Worm (Caenorhabditis elegans) whole organism, L1 larva: ENCODE measurements around the gene alh-9.

ENCODE experiments used
- C34B4.2 ChIP-seq: sonication (generic microtip); optimal IDR thresholded peaks from 2 replicates; lab custom pipeline; 2017; ENCODE audit warnings: mild to moderate bottlenecking, missing genetic modification characterization, missing compliant biosample characterization
- aha-1 ChIP-seq: fragments of 150-350 bp; optimal IDR thresholded peaks from 2 replicates; lab custom pipeline; 2014; ENCODE audit warnings: missing biosample characterization, missing genetic modification characterization
- alr-1 ChIP-seq: fragments of 200-800 bp; sonication (Bioruptor generic); optimal IDR thresholded peaks from 2 replicates; lab custom pipeline; 2018; ENCODE audit warnings: borderline replicate concordance, mild to moderate bottlenecking, missing genetic modification characterization, missing compliant biosample characterization
- ama-1 ChIP-seq: fragments of 150-350 bp; optimal IDR thresholded peaks from 2 replicates; lab custom pipeline; 2014
- ceh-63 ChIP-seq: fragments of 200-800 bp; sonication (Bioruptor generic); optimal IDR thresholded peaks from 2 replicates; lab custom pipeline; 2018; ENCODE audit warnings: mild to moderate bottlenecking, missing genetic modification characterization, missing compliant biosample characterization
- ceh-82 ChIP-seq, 3 experiments: fragments of 150-350 bp in 1 of 3; sonication (generic microtip) in 2 of 3; optimal IDR thresholded peaks; 2 replicates each; lab custom pipeline; 2014 to 2017; ENCODE audit warnings: missing biosample characterization in 3 of 3, missing genetic modification characterization in 3 of 3
- ceh-88 ChIP-seq: fragments of 200-800 bp; sonication (Bioruptor generic); IDR thresholded peaks from 2 replicates; pipeline ENCODE4 v1.3.6; 2022; ENCODE audit warnings: missing genetic modification characterization, missing compliant biosample characterization
- dpl-1 ChIP-seq, 3 experiments: fragments of 150-350 bp in 2 of 3; sonication (generic microtip) in 1 of 3; optimal IDR thresholded peaks; 2 replicates each; lab custom pipeline; 2014 to 2017; ENCODE audit warnings: missing biosample characterization in 3 of 3, missing genetic modification characterization in 3 of 3, missing genetic modification reagents in 3 of 3
- dsc-1 ChIP-seq: sonication (generic microtip); optimal IDR thresholded peaks from 2 replicates; lab custom pipeline; 2016; ENCODE audit warnings: mild to moderate bottlenecking, missing genetic modification characterization, missing compliant biosample characterization
- efl-1 ChIP-seq, 4 experiments: fragments of 150-350 bp; optimal IDR thresholded peaks in 3 of 4; peaks in 1 of 4; 1 replicate in 1 of 4; 2 replicates in 3 of 4; lab custom pipeline; 2014; ENCODE audit warnings: missing biosample characterization in 2 of 4, missing genetic modification characterization in 2 of 4, missing genetic modification reagents in 2 of 4
- efl-3 ChIP-seq: fragments of 200-800 bp; sonication (Bioruptor generic); optimal IDR thresholded peaks from 2 replicates; lab custom pipeline; 2018; ENCODE audit warnings: mild to moderate bottlenecking, missing genetic modification characterization, missing compliant biosample characterization
- elt-2 ChIP-seq: sonication (generic microtip); optimal IDR thresholded peaks from 2 replicates; lab custom pipeline; 2016; ENCODE audit warnings: missing genetic modification characterization, mild to moderate bottlenecking, inconsistent platforms, missing compliant biosample characterization, missing genetic modification reagents
- ets-5 ChIP-seq: fragments of 200-800 bp; sonication (Bioruptor generic); IDR thresholded peaks from 2 replicates; pipeline ENCODE4 v1.3.6; 2022; ENCODE audit warnings: missing genetic modification characterization, missing compliant biosample characterization
- fkh-10 ChIP-seq: sonication (generic microtip); optimal IDR thresholded peaks from 2 replicates; lab custom pipeline; 2017; ENCODE audit warnings: missing biosample characterization, missing genetic modification reagents, missing genetic modification characterization
- fkh-4 ChIP-seq: sonication (generic microtip); optimal IDR thresholded peaks from 2 replicates; lab custom pipeline; 2016; ENCODE audit warnings: missing compliant biosample characterization, missing genetic modification characterization, borderline replicate concordance
- fos-1 ChIP-seq: fragments of 150-350 bp; optimal IDR thresholded peaks from 2 replicates; lab custom pipeline; 2014; ENCODE audit warnings: missing biosample characterization, missing genetic modification characterization
- grh-1 ChIP-seq: fragments of 200-800 bp; sonication (Bioruptor generic); IDR thresholded peaks from 2 replicates; pipeline ENCODE4 v1.3.6; 2022; ENCODE audit warnings: missing genetic modification reagents, missing genetic modification characterization, missing compliant biosample characterization
- hlh-17 ChIP-seq: fragments of 200-800 bp; sonication (Bioruptor generic); optimal IDR thresholded peaks from 2 replicates; lab custom pipeline; 2018; ENCODE audit warnings: missing genetic modification characterization, mild to moderate bottlenecking, missing compliant biosample characterization, moderate library complexity, borderline replicate concordance
- hpl-2 ChIP-seq: fragments of 150-350 bp; optimal IDR thresholded peaks from 2 replicates; lab custom pipeline; 2014; ENCODE audit warnings: missing biosample characterization, missing genetic modification reagents, missing genetic modification characterization
- isw-1 ChIP-seq: fragments of 200-800 bp; sonication (Bioruptor generic); IDR thresholded peaks from 2 replicates; pipeline ENCODE4 v1.3.6; 2022; ENCODE audit warnings: missing genetic modification characterization, missing compliant biosample characterization
- lin-14 ChIP-seq: fragments of 200-800 bp; sonication (Bioruptor generic); optimal IDR thresholded peaks from 2 replicates; lab custom pipeline; 2018; ENCODE audit warnings: mild to moderate bottlenecking, missing genetic modification characterization, moderate library complexity, missing compliant biosample characterization
- lin-15B ChIP-seq: fragments of 150-350 bp; sonication (generic microtip); optimal IDR thresholded peaks from 3 replicates; lab custom pipeline; 2014; ENCODE audit warnings: missing biosample characterization, missing genetic modification characterization
- lir-3 ChIP-seq: sonication (generic microtip); optimal IDR thresholded peaks from 2 replicates; lab custom pipeline; 2016; ENCODE audit warnings: mild to moderate bottlenecking, missing genetic modification characterization, moderate library complexity, missing compliant biosample characterization; ENCODE audit not compliant: poor library complexity
- mdl-1 ChIP-seq, 2 experiments: fragments of 150-350 bp; optimal IDR thresholded peaks; 2 replicates each; lab custom pipeline; 2014 to 2017; ENCODE audit warnings: missing biosample characterization in 2 of 2, missing genetic modification characterization in 2 of 2, inconsistent platforms in 1 of 2
- mef-2 ChIP-seq: fragments of 150-350 bp; optimal IDR thresholded peaks from 2 replicates; lab custom pipeline; 2014; ENCODE audit warnings: missing biosample characterization, missing genetic modification characterization
- nhr-28 ChIP-seq: fragments of 150-350 bp; optimal IDR thresholded peaks from 2 replicates; lab custom pipeline; 2014; ENCODE audit warnings: missing biosample characterization, missing genetic modification characterization
- nhr-47 ChIP-seq: sonication (generic microtip); optimal IDR thresholded peaks from 2 replicates; lab custom pipeline; 2016; ENCODE audit warnings: mild to moderate bottlenecking, missing genetic modification characterization, moderate library complexity, missing compliant biosample characterization
- nhr-76 ChIP-seq: sonication (generic microtip); optimal IDR thresholded peaks from 2 replicates; lab custom pipeline; 2017; ENCODE audit warnings: missing biosample characterization, missing genetic modification characterization
- nhr-77 ChIP-seq: fragments of 150-350 bp; optimal IDR thresholded peaks from 2 replicates; lab custom pipeline; 2014; ENCODE audit warnings: missing biosample characterization, missing genetic modification characterization
- nhr-84 ChIP-seq: sonication (generic microtip); optimal IDR thresholded peaks from 2 replicates; lab custom pipeline; 2017; ENCODE audit warnings: missing biosample characterization, missing genetic modification characterization
- nhr-85 ChIP-seq: sonication (generic microtip); peaks from one replicate; lab custom pipeline; 2016; ENCODE audit warnings: missing genetic modification characterization, inconsistent platforms, missing compliant biosample characterization
- pqm-1 ChIP-seq: sonication (generic microtip); optimal IDR thresholded peaks from 3 replicates; lab custom pipeline; 2017; ENCODE audit warnings: missing biosample characterization, missing genetic modification characterization
- rnt-1 ChIP-seq: sonication (generic microtip); optimal IDR thresholded peaks from 2 replicates; lab custom pipeline; 2016; ENCODE audit warnings: mild to moderate bottlenecking, missing genetic modification characterization, moderate library complexity, missing compliant biosample characterization
- skn-1 ChIP-seq: fragments of 150-350 bp; optimal IDR thresholded peaks from 2 replicates; lab custom pipeline; 2014; ENCODE audit warnings: missing biosample characterization, missing genetic modification characterization
- snu-23 ChIP-seq: sonication (generic microtip); optimal IDR thresholded peaks from 2 replicates; lab custom pipeline; 2016; ENCODE audit warnings: missing genetic modification characterization, missing compliant biosample characterization
- swsn-7 ChIP-seq: sonication (generic microtip); optimal IDR thresholded peaks from 2 replicates; lab custom pipeline; 2016; ENCODE audit warnings: missing genetic modification characterization, missing compliant biosample characterization
- unc-130 ChIP-seq: fragments of 150-350 bp; optimal IDR thresholded peaks from 2 replicates; lab custom pipeline; 2017; ENCODE audit warnings: missing biosample characterization, missing genetic modification characterization, inconsistent platforms
- unc-30 ChIP-seq: sonication (generic microtip); optimal IDR thresholded peaks from 2 replicates; lab custom pipeline; 2017; ENCODE audit warnings: missing biosample characterization, missing genetic modification characterization
- unc-62 ChIP-seq: fragments of 150-350 bp; optimal IDR thresholded peaks from 2 replicates; lab custom pipeline; 2014; ENCODE audit warnings: missing biosample characterization, missing genetic modification reagents, missing genetic modification characterization
- unc-86 ChIP-seq: sonication (generic microtip); optimal IDR thresholded peaks from 2 replicates; lab custom pipeline; 2016; ENCODE audit warnings: missing genetic modification characterization, missing compliant biosample characterization
- xbp-1 ChIP-seq: sonication (generic microtip); optimal IDR thresholded peaks from 2 replicates; lab custom pipeline; 2016; ENCODE audit warnings: missing genetic modification characterization, missing compliant biosample characterization
- zip-4 ChIP-seq: fragments of 200-800 bp; sonication (Bioruptor generic); optimal IDR thresholded peaks from 2 replicates; lab custom pipeline; 2018; ENCODE audit warnings: mild to moderate bottlenecking, missing genetic modification characterization, moderate library complexity, missing compliant biosample characterization
- ztf-11 ChIP-seq, 2 experiments: sonication (generic microtip); optimal IDR thresholded peaks; 2 replicates each; lab custom pipeline; 2016 to 2017; ENCODE audit warnings: missing genetic modification characterization in 2 of 2, missing biosample characterization in 1 of 2, missing compliant biosample characterization in 1 of 2
- ztf-4 ChIP-seq: fragments of 150-350 bp; optimal IDR thresholded peaks from 2 replicates; lab custom pipeline; 2014; ENCODE audit warnings: missing biosample characterization, missing genetic modification characterization

The alh-9 gene

ce11 chrIII:5874664-5875417, 19.0 kb downstream of the alh-9 start:
- TF ChIP-seq isw-1 (no peak), mef-2 (tag; lab: Kevin White, UChicago) (no peak), dsc-1 (peak; percentile 19), fkh-10 (GFP tag; lab: Kevin White, UChicago) (no peak), efl-1 (optimal IDR thresholded peaks at IDR 0.05; lab: Kevin White, UChicago) (no peak), efl-1 (GFP tag; optimal IDR thresholded peaks at IDR 0.05 in 1 of 2; lab: Kevin White, UChicago) (peak in 1 of 2 experiments; percentile 77), nhr-28 (tag; lab: Kevin White, UChicago) (no peak), ama-1 (lab: Kevin White, UChicago) (no peak)

ce11 chrIII:5875418-5875702, 19.5 kb downstream of the alh-9 start:
- no peak for TF ChIP-seq hpl-2 (GFP tag; lab: Kevin White, UChicago)
- no peak for TF ChIP-seq swsn-7
- TF ChIP-seq nhr-85 (tag; lab: Kevin White, UChicago): peak; percentile 36
- no peak for TF ChIP-seq ets-5 (GFP tag; lab: Robert Waterston, UW)

DNA sequence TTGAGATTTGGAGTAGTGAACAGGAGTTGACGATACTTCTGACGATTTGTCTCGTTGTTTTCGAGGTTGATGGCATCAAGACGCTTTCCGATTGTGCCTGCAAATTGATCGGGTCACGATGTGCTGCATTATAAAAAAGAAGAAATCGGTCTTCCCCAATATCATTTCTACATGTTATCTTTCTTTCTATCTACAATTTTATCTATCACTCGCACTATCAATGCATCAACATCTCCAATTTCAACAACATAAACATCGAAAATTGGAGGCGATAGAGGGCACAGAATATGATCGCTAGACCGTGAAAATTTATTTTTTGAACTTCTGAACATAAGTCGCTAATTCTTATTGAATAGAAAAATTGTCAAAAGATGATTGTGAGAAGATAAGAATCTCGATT, 19.9 kb downstream of the alh-9 start:
- TF ChIP-seq efl-1 (optimal IDR thresholded peaks at IDR 0.05; lab: Kevin White, UChicago) (no peak), efl-1 (GFP tag; optimal IDR thresholded peaks at IDR 0.05 in 1 of 2; lab: Kevin White, UChicago) (peak in 1 of 2 experiments; percentile 32), elt-2 (tag; lab: Kevin White, UChicago) (peak; percentile 42), skn-1 (tag; lab: Kevin White, UChicago) (no peak), xbp-1 (tag; lab: Kevin White, UChicago) (no peak)
- TF ChIP-seq, all 84 proteins: peak for 2

DNA sequence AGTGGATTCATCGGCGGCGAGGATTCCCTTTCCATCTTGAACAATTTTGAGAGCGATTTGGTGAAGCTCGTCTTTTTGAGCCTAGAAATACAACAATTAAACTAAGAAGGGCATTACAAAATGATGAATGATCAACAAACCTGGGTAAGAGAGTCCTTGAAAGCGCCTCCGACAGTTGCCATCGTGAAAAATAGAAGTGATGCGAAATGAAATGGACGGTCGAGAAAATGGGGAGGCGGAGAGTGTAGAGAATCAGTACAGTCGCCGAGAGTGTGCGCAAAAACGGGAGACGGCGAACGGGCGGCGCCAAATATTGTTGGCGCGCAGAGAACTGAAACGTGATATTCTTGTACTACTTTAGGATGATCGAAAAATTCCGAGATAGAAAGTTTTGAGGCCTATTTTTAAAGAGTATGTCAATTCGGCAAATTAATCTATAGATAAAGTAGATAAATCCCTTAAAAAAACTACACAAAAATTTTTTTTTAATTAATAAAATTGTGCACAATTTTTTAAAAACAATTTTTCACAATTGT, 20.4 kb downstream of the alh-9 start, which contains the start of gene aldo-2:
Gene aldo-2 (minus strand): TSS at position 486 of the 536 bp plus-strand sequence.
- TF ChIP-seq dpl-1 (GFP tag; optimal IDR thresholded peaks at IDR 0.05; lab: Kevin White, UChicago) (peak in 2 of 3 experiments; percentile 22 to 33), lin-15B (no peak), nhr-85 (tag; lab: Kevin White, UChicago) (peak; percentile 84), lin-14 (GFP tag; lab: Kevin White, UChicago) (peak; percentile 76), nhr-76 (tag; lab: Kevin White, UChicago) (no peak), C34B4.2 (no peak), ceh-63 (GFP tag; lab: Kevin White, UChicago) (no peak), fos-1 (tag; lab: Kevin White, UChicago) (no peak), grh-1 (GFP tag; lab: Robert Waterston, UW) (0 out of 2 replicates have a peak, but pooled peaks have one; percentile 5), nhr-47 (tag; lab: Kevin White, UChicago) (peak; percentile 15), elt-2 (tag; lab: Kevin White, UChicago) (no peak), pqm-1 (no peak), fkh-4 (tag; lab: Kevin White, UChicago) (no peak), mdl-1 (tag; optimal IDR thresholded peaks at IDR 0.05; lab: Kevin White, UChicago) (peak in 1 of 2 experiments; percentile 40), nhr-77 (tag; lab: Kevin White, UChicago) (no peak), ztf-11 (tag; optimal IDR thresholded peaks at IDR 0.05; lab: Kevin White, UChicago) (no peak), hlh-17 (GFP tag; lab: Kevin White, UChicago) (no peak), ets-5 (GFP tag; lab: Robert Waterston, UW) (no peak), aha-1 (no peak), ztf-4 (no peak), unc-30 (no peak), snu-23 (peak; percentile 57), ama-1 (lab: Kevin White, UChicago) (peak; percentile 56), rnt-1 (tag; lab: Kevin White, UChicago) (no peak), alr-1 (tag; lab: Kevin White, UChicago) (no peak), zip-4 (GFP tag; lab: Kevin White, UChicago) (no peak), nhr-84 (tag; lab: Kevin White, UChicago) (no peak), efl-3 (GFP tag; lab: Kevin White, UChicago) (no peak), lir-3 (tag; lab: Kevin White, UChicago) (no peak), unc-62 (GFP tag; lab: Kevin White, UChicago) (no peak), ceh-82 (tag; optimal IDR thresholded peaks at IDR 0.05; lab: Kevin White, UChicago) (peak in 1 of 3 experiments; percentile 4), unc-130 (no peak), unc-86 (tag; lab: Kevin White, UChicago) (no peak), ceh-88 (GFP tag; lab: Robert Waterston, UW) (no peak), xbp-1 (tag; lab: Kevin White, UChicago) (no peak)
